Fruit fly (Drosophila melanogaster): ENCODE results near the gene CG3939.

The CG3939 gene

DNA sequence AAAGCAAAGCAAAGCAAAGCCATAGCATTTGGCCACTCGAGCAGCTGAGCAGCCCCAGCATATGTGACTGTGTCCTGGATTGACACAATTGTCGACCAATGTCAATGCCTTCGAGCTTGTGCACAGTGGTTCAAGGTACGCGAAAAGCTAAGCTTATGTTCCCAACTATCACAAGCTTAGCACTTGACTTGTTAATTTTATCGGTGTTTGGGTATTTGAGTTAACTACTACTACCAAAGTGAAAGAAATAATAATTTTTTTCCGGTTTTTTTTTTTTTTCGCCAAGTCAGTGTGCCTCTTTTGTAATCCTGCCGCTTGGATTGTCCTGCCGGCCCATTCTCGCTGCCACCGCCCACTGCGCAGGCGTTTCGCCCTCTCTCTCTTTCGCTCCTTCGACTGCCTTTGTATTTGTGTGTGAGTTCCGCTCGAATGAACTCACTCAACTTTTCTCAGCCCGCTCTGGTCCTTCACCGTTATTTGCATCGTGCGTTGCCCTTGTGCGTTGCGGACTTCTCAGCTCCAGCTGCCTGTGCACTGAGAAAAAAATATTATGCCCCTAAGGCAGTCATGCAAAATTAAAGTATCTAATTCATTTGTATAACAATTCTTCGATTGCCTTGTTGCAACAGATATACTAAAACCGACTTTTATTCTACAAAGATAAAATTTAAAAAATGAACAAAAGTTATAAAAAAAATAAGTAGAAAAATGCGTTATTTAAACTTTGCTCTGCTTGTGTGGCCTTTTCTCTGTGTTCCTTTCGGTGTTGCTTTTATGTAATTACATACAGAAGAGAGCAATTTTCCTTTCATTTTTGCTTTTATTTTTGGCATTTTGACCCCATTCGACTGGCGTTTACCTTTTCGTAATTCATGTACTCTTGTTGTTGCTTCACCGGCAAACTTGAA, 31.3 kb downstream of the CG3939 start (continued):
- peak; percentile 50 for TF ChIP-seq pum (GFP tag; optimal IDR thresholded peaks at IDR 0.05)
- no peak for TF ChIP-seq fru (optimal IDR thresholded peaks at IDR 0.05)
- TF ChIP-seq CG10274 (GFP tag; optimal IDR thresholded peaks at IDR 0.05): peak; percentile 18
- TF ChIP-seq Hr78 (GFP tag; optimal IDR thresholded peaks at IDR 0.05): no peak
- TF ChIP-seq crc (GFP tag; optimal IDR thresholded peaks at IDR 0.05): peak; percentile 43
- TF ChIP-seq NfI (GFP tag; optimal IDR thresholded peaks at IDR 0.05): peak; percentile 51
- TF ChIP-seq onecut (GFP tag; IDR thresholded peaks at IDR 0.05): peak; percentile 79
- peak; percentile 61 for TF ChIP-seq tgo (GFP tag; IDR thresholded peaks at IDR 0.05)
- TF ChIP-seq CG10147 (GFP tag; optimal IDR thresholded peaks at IDR 0.05): peak; percentile 48
- TF ChIP-seq Myb (GFP tag; optimal IDR thresholded peaks at IDR 0.05): peak; percentile 52
- TF ChIP-seq eve (GFP tag; optimal IDR thresholded peaks at IDR 0.05): peak in 1 of 2 experiments; percentile 56
- TF ChIP-seq HLH4C (GFP tag; IDR thresholded peaks at IDR 0.05; ENCODE audit: partially characterized antibody): no peak
- peak; percentile 78 for TF ChIP-seq Meics (GFP tag; optimal IDR thresholded peaks at IDR 0.05)
- TF ChIP-seq emc (GFP tag; optimal IDR thresholded peaks at IDR 0.05): peak; percentile 47
- TF ChIP-seq crol (GFP tag; IDR thresholded peaks at IDR 0.05): no peak
- TF ChIP-seq Ets65A (GFP tag): peak; percentile 93
- TF ChIP-seq stc (GFP tag; IDR thresholded peaks at IDR 0.05): peak; percentile 72
- 0 out of 2 replicates have a peak, but pooled peaks have one; percentile 44 for TF ChIP-seq wdn (GFP tag; IDR thresholded peaks at IDR 0.05)
- no peak for TF ChIP-seq CG42726 (GFP tag; IDR thresholded peaks at IDR 0.05; ENCODE audit: partially characterized antibody)
- TF ChIP-seq CoRest (tag; optimal IDR thresholded peaks at IDR 0.05): peak; percentile 41
- peak; percentile 72 for TF ChIP-seq CG15269 (tag; optimal IDR thresholded peaks at IDR 0.05)
- TF ChIP-seq dmrt99B (tag; optimal IDR thresholded peaks at IDR 0.05): peak; percentile 78
- TF ChIP-seq CG2202 (tag; optimal IDR thresholded peaks at IDR 0.05): no peak
- peak; percentile 11 for TF ChIP-seq CG18262 (tag; optimal IDR thresholded peaks at IDR 0.05)
- no peak for TF ChIP-seq h (optimal IDR thresholded peaks at IDR 0.05)
- TF ChIP-seq CkIIα-i1 (GFP tag; IDR thresholded peaks at IDR 0.05): peak; percentile 28; the same call in 1 of the 2 replicates
- no peak for TF ChIP-seq CG6175 (GFP tag; IDR thresholded peaks at IDR 0.05)
- no peak for TF ChIP-seq D (optimal IDR thresholded peaks at IDR 0.05)
- no peak for TF ChIP-seq D (GFP tag; optimal IDR thresholded peaks at IDR 0.05)
- TF ChIP-seq zfh1 (GFP tag; IDR thresholded peaks at IDR 0.05): peak; percentile 69; the same call in 2 of the 3 replicates
- no peak for TF ChIP-seq pan (optimal IDR thresholded peaks at IDR 0.05)
- peak in 1 of 2 experiments; percentile 83 for TF ChIP-seq pan (GFP tag; optimal IDR thresholded peaks at IDR 0.05 in 1 of 2, IDR thresholded peaks at IDR 0.05 in 1 of 2)
- peak; percentile 59; the same call in 1 of the 2 replicates for TF ChIP-seq CG7372 (GFP tag; IDR thresholded peaks at IDR 0.05)
- no peak for TF ChIP-seq CG2116 (GFP tag; optimal IDR thresholded peaks at IDR 0.05)
- peak; percentile 77 for TF ChIP-seq row (GFP tag; IDR thresholded peaks at IDR 0.05)
- TF ChIP-seq her (GFP tag; optimal IDR thresholded peaks at IDR 0.05): peak; percentile 81
- TF ChIP-seq ap (GFP tag; IDR thresholded peaks at IDR 0.05): peak; percentile 42
- TF ChIP-seq Hr3 (GFP tag; optimal IDR thresholded peaks at IDR 0.05): peak; percentile 53
- peak; percentile 84 for TF ChIP-seq dysf (GFP tag; IDR thresholded peaks at IDR 0.05)
- TF ChIP-seq CG6654 (GFP tag; optimal IDR thresholded peaks at IDR 0.05): peak; percentile 17
- TF ChIP-seq Doc2 (GFP tag; IDR thresholded peaks at IDR 0.05): no peak
- TF ChIP-seq ind (GFP tag; optimal IDR thresholded peaks at IDR 0.05): peak; percentile 71
- no peak for TF ChIP-seq Dfd (GFP tag; optimal IDR thresholded peaks at IDR 0.05)
- TF ChIP-seq Jarid2 (GFP tag; optimal IDR thresholded peaks at IDR 0.05): no peak
- TF ChIP-seq CG6813 (GFP tag; optimal IDR thresholded peaks at IDR 0.05): peak; percentile 79
- peak; percentile 78 for TF ChIP-seq Xrp1 (GFP tag; IDR thresholded peaks at IDR 0.05)
- no peak for TF ChIP-seq trh (GFP tag; optimal IDR thresholded peaks at IDR 0.05)
- TF ChIP-seq en (GFP tag; optimal IDR thresholded peaks at IDR 0.05): peak; percentile 40
- no peak for TF ChIP-seq CG4617 (GFP tag; optimal IDR thresholded peaks at IDR 0.05; ENCODE audit: borderline replicate concordance)
- peak; percentile 33 for TF ChIP-seq nau (GFP tag; optimal IDR thresholded peaks at IDR 0.05)
